Worm (Caenorhabditis elegans): ENCODE measurements around the gene F52H2.1.

Gene F52H2.1

ce11 chrX:2613077-2613476 lies 40.2 kb downstream of the F52H2.1 start (continued):
- TF ChIP-seq lin-13 (GFP tag; optimal IDR thresholded peaks at IDR 0.05) = peak; percentile 78
- TF ChIP-seq lim-7 (GFP tag; IDR thresholded peaks at IDR 0.05) = peak; percentile 93
- peak; percentile 77 for TF ChIP-seq duxl-1 (tag; optimal IDR thresholded peaks at IDR 0.05; ENCODE audit: poor library complexity)
- peak; percentile 70 for TF ChIP-seq php-3 (GFP tag; IDR thresholded peaks at IDR 0.05)
- TF ChIP-seq lin-38 (GFP tag; IDR thresholded peaks at IDR 0.05) = peak; percentile 82
- peak; percentile 96 for TF ChIP-seq dmd-8 (GFP tag; IDR thresholded peaks at IDR 0.05)
- peak; percentile 96 for TF ChIP-seq pha-4 (GFP tag; IDR thresholded peaks at IDR 0.05)
- no peak for TF ChIP-seq pha-4 (tag; optimal IDR thresholded peaks at IDR 0.05)
- no peak for TF ChIP-seq ceh-28 (tag; optimal IDR thresholded peaks at IDR 0.05)
- peak in 1 of 2 experiments; percentile 68 for TF ChIP-seq lsy-2 (tag; optimal IDR thresholded peaks at IDR 0.05)
- TF ChIP-seq unc-62 (GFP tag; optimal IDR thresholded peaks at IDR 0.05 in 1 of 2) = peak in 1 of 2 experiments; percentile 94
- TF ChIP-seq unc-62 (tag; optimal IDR thresholded peaks at IDR 0.05) = no peak
- no peak for TF ChIP-seq unc-39 (tag; optimal IDR thresholded peaks at IDR 0.05)
- TF ChIP-seq hif-1 (tag; optimal IDR thresholded peaks at IDR 0.05) = peak in 1 of 2 experiments; percentile 54
- TF ChIP-seq nhr-25 (tag; optimal IDR thresholded peaks at IDR 0.05; ENCODE audit: borderline replicate concordance, insufficient read depth) = no peak
- no peak for TF ChIP-seq fkh-10 (GFP tag; optimal IDR thresholded peaks at IDR 0.05)
- no peak for TF ChIP-seq pqm-1 (tag; optimal IDR thresholded peaks at IDR 0.05)
- no peak for TF ChIP-seq fos-1 (tag; optimal IDR thresholded peaks at IDR 0.05)
- TF ChIP-seq mep-1 (tag; optimal IDR thresholded peaks at IDR 0.05) = peak; percentile 85
- TF ChIP-seq nhr-28 (tag; optimal IDR thresholded peaks at IDR 0.05) = peak; percentile 58
- TF ChIP-seq Y105C5A.15 (GFP tag; IDR thresholded peaks at IDR 0.05) = peak; percentile 93; the same call in 1 of the 2 replicates
- TF ChIP-seq zag-1 (tag; optimal IDR thresholded peaks at IDR 0.05) = no peak
- no peak for TF ChIP-seq ZK546.5 (tag; optimal IDR thresholded peaks at IDR 0.05)
- peak; percentile 29 for TF ChIP-seq lir-3 (tag; optimal IDR thresholded peaks at IDR 0.05)
- TF ChIP-seq madf-5 (GFP tag; IDR thresholded peaks at IDR 0.05) = peak; percentile 73 to 89; a peak in 3 of 4 replicates
- TF ChIP-seq lin-29 (GFP tag; IDR thresholded peaks at IDR 0.05) = peak; percentile 72
- no peak for TF ChIP-seq nhr-11 (tag; optimal IDR thresholded peaks at IDR 0.05)
- peak; percentile 89 for TF ChIP-seq snpc-1.2 (GFP tag; IDR thresholded peaks at IDR 0.05)
- TF ChIP-seq ceh-44 (GFP tag; IDR thresholded peaks at IDR 0.05) = peak; percentile 76
- peak; percentile 71 for TF ChIP-seq hlh-30 (tag; optimal IDR thresholded peaks at IDR 0.05; ENCODE audit: insufficient read depth)
- peak; percentile 89 for TF ChIP-seq vab-7 (GFP tag; IDR thresholded peaks at IDR 0.05)
- TF ChIP-seq nhr-48 (tag; optimal IDR thresholded peaks at IDR 0.05) = peak; percentile 14
- TF ChIP-seq skn-1 (tag; optimal IDR thresholded peaks at IDR 0.05) = no peak
- TF ChIP-seq dmd-6 (GFP tag; IDR thresholded peaks at IDR 0.05) = peak; percentile 82
- TF ChIP-seq ceh-62 (tag; optimal IDR thresholded peaks at IDR 0.05) = no peak
- peak; percentile 91 for TF ChIP-seq arid-1 (GFP tag; conservative IDR thresholded peaks at IDR 0.05)
- TF ChIP-seq nhr-10 (tag; optimal IDR thresholded peaks at IDR 0.05) = no peak
- TF ChIP-seq T20F7.1 (GFP tag; optimal IDR thresholded peaks at IDR 0.05) = peak; percentile 58
- peak; percentile 25 for TF ChIP-seq dpl-1 (GFP tag; optimal IDR thresholded peaks at IDR 0.05)
- TF ChIP-seq rbr-2 (tag; optimal IDR thresholded peaks at IDR 0.05) = peak; percentile 79
- TF ChIP-seq Y5F2A.4 (GFP tag; optimal IDR thresholded peaks at IDR 0.05) = peak; percentile 65
- peak; percentile 4 for TF ChIP-seq zip-2 (tag; optimal IDR thresholded peaks at IDR 0.05)
- peak; percentile 74; the same call in 1 of the 2 replicates for TF ChIP-seq D1046.2 (GFP tag; IDR thresholded peaks at IDR 0.05)
- TF ChIP-seq tra-1 (GFP tag; IDR thresholded peaks at IDR 0.05) = peak; percentile 92
- no peak for TF ChIP-seq snpc-4 (tag; optimal IDR thresholded peaks at IDR 0.05)
- peak; percentile 63 for TF ChIP-seq hlh-11 (tag; optimal IDR thresholded peaks at IDR 0.05)
- no peak for TF ChIP-seq cey-2 (tag; optimal IDR thresholded peaks at IDR 0.05; ENCODE audit: borderline replicate concordance, insufficient read depth)
- peak; percentile 49 for TF ChIP-seq ztf-7 (tag; optimal IDR thresholded peaks at IDR 0.05)
- TF ChIP-seq nhr-77 (tag; optimal IDR thresholded peaks at IDR 0.05) = peak; percentile 27
- no peak for TF ChIP-seq aly-2 (tag; optimal IDR thresholded peaks at IDR 0.05)
- no peak for TF ChIP-seq nhr-102 (tag; optimal IDR thresholded peaks at IDR 0.05)
- no peak for TF ChIP-seq nhr-76 (tag; optimal IDR thresholded peaks at IDR 0.05)
